Worm (Caenorhabditis elegans) whole organism, mixed stage, embryonic: ENCODE data around the gene F41E6.7.

Source experiments
- ces-1 ChIP-seq: fragments of 150-350 bp; optimal IDR thresholded peaks from 2 replicates; lab custom pipeline; 2014; ENCODE audit warnings: missing biosample characterization, missing genetic modification reagents, missing genetic modification characterization
- elt-3 ChIP-seq: fragments of 150-350 bp; optimal IDR thresholded peaks from 2 replicates; lab custom pipeline; 2014; ENCODE audit warnings: missing biosample characterization, missing genetic modification characterization
- mab-5 ChIP-seq: fragments of 150-350 bp; optimal IDR thresholded peaks from 2 replicates; lab custom pipeline; 2014; ENCODE audit warnings: missing biosample characterization, missing genetic modification characterization
- nhr-2 ChIP-seq: fragments of 150-350 bp; optimal IDR thresholded peaks from 2 replicates; lab custom pipeline; 2014; ENCODE audit warnings: missing biosample characterization, missing genetic modification characterization
- unc-62 ChIP-seq: fragments of 150-350 bp; optimal IDR thresholded peaks from 2 replicates; lab custom pipeline; 2014; ENCODE audit warnings: missing biosample characterization, missing genetic modification reagents, missing genetic modification characterization
- ztf-11 ChIP-seq: fragments of 150-350 bp; optimal IDR thresholded peaks from 2 replicates; lab custom pipeline; 2014; ENCODE audit warnings: missing biosample characterization, missing genetic modification characterization

ce11 chrV:8632788-8633187 is 33.7 kb upstream of the F41E6.7 start:
- TF ChIP-seq unc-62 (GFP tag; lab: Kevin White, UChicago), result no peak
- no peak for TF ChIP-seq mab-5 (tag; lab: Kevin White, UChicago)
- no peak for TF ChIP-seq nhr-2 (tag; lab: Kevin White, UChicago)
- no peak for TF ChIP-seq ztf-11 (tag; lab: Kevin White, UChicago)
- no peak for TF ChIP-seq ces-1 (GFP tag; lab: Kevin White, UChicago)
- no peak for TF ChIP-seq elt-3
